Fruit fly (Drosophila melanogaster) whole organism, embryonic: Measurements from ENCODE around the gene CG13465.

Experiments used
- Awh ChIP-seq: fragments of 200-800 bp; sonication (Bioruptor generic); IDR thresholded peaks from 2 replicates; pipeline ENCODE4, ENCODE4 v1.3.6; 2022; ENCODE audit warnings: missing biosample characterization, missing genetic modification characterization
- B-H1 ChIP-seq: fragments of 200-800 bp; sonication (Bioruptor generic); IDR thresholded peaks from 3 replicates; pipeline ENCODE4 v1.3.6; 2022; ENCODE audit warnings: missing biosample characterization, missing genetic modification characterization
- BEAF-32 ChIP-seq: fragments of 200-800 bp; sonication (Bioruptor generic); optimal IDR thresholded peaks from 3 replicates; lab custom pipeline; 2017; ENCODE audit warnings: missing biosample characterization, missing genetic modification characterization, mild to moderate bottlenecking, moderate library complexity, missing genetic modification reagents
- CG1024 ChIP-seq: fragments of 200-800 bp; sonication (Bioruptor generic); IDR thresholded peaks from 2 replicates; pipeline ENCODE4 v1.3.6; 2022; ENCODE audit warnings: missing biosample characterization, missing genetic modification characterization
- CG10274 ChIP-seq: fragments of 200-800 bp; sonication (Bioruptor generic); optimal IDR thresholded peaks from 3 replicates; lab custom pipeline; 2017; ENCODE audit warnings: missing biosample characterization, mild to moderate bottlenecking, missing genetic modification characterization
- CG10321 ChIP-seq: fragments of 200-800 bp; sonication (Bioruptor generic); IDR thresholded peaks from 2 replicates; pipeline ENCODE4 v1.3.6; 2022; ENCODE audit warnings: missing biosample characterization, missing genetic modification characterization
- CG11247 ChIP-seq: fragments of 200-800 bp; sonication (Bioruptor generic); IDR thresholded peaks from 2 replicates; pipeline ENCODE4 v1.3.6; 2022; ENCODE audit warnings: missing biosample characterization, missing genetic modification characterization
- CG11695 ChIP-seq: fragments of 200-800 bp; sonication (Bioruptor generic); IDR thresholded peaks from 3 replicates; pipeline ENCODE4 v1.3.6; 2022; ENCODE audit warnings: missing biosample characterization, missing genetic modification characterization
- CG12659 ChIP-seq: fragments of 200-800 bp; sonication (Bioruptor generic); optimal IDR thresholded peaks from 3 replicates; lab custom pipeline; 2017; ENCODE audit warnings: mild to moderate bottlenecking, missing biosample characterization, missing genetic modification reagents, missing genetic modification characterization
- CG13894 ChIP-seq: fragments of 200-800 bp; sonication (Bioruptor generic); optimal IDR thresholded peaks from 3 replicates; lab custom pipeline; 2018; ENCODE audit warnings: missing biosample characterization, mild to moderate bottlenecking, missing genetic modification characterization, moderate library complexity
- CG17359 ChIP-seq: fragments of 200-800 bp; sonication (Bioruptor generic); optimal IDR thresholded peaks from 3 replicates; lab custom pipeline; 2018; ENCODE audit warnings: missing biosample characterization, mild to moderate bottlenecking, missing genetic modification characterization, moderate library complexity
- CG17361 ChIP-seq: fragments of 200-800 bp; sonication (Bioruptor generic); IDR thresholded peaks from 3 replicates; pipeline ENCODE4 v1.3.6; 2022; ENCODE audit warnings: missing biosample characterization, missing genetic modification characterization
- CG17568 ChIP-seq: fragments of 200-800 bp; sonication (Bioruptor generic); optimal IDR thresholded peaks from 2 replicates; lab custom pipeline; 2018; ENCODE audit warnings: missing biosample characterization, mild to moderate bottlenecking, missing genetic modification characterization, moderate library complexity
- CG17612 ChIP-seq: fragments of 200-800 bp; sonication (Bioruptor generic); IDR thresholded peaks from 2 replicates; pipeline ENCODE4 v1.3.6; 2022; ENCODE audit warnings: missing biosample characterization, missing genetic modification characterization
- CG2712 ChIP-seq: fragments of 200-800 bp; optimal IDR thresholded peaks from 3 replicates; lab custom pipeline; 2019; ENCODE audit warnings: missing biosample characterization, mild to moderate bottlenecking, missing genetic modification characterization, moderate library complexity
- CG5245 ChIP-seq: fragments of 200-800 bp; sonication (Bioruptor generic); optimal IDR thresholded peaks from 3 replicates; lab custom pipeline; 2016; ENCODE audit warnings: missing biosample characterization, missing genetic modification characterization
- CG6175 ChIP-seq: fragments of 200-800 bp; sonication (Bioruptor generic); IDR thresholded peaks from 3 replicates; pipeline ENCODE4 v1.3.6; 2022; ENCODE audit warnings: missing biosample characterization, missing genetic modification characterization
- CG7987 ChIP-seq: fragments of 200-800 bp; sonication (Bioruptor generic); optimal IDR thresholded peaks from 2 replicates; lab custom pipeline; 2018; ENCODE audit warnings: missing biosample characterization, mild to moderate bottlenecking, missing genetic modification characterization, moderate library complexity
- CG8765 ChIP-seq: fragments of 200-800 bp; sonication (Bioruptor generic); IDR thresholded peaks from 2 replicates; pipeline ENCODE4 v1.3.6; 2022; ENCODE audit warnings: missing biosample characterization, missing genetic modification characterization
- CG9609 ChIP-seq: fragments of 200-800 bp; sonication (Bioruptor generic); optimal IDR thresholded peaks from 3 replicates; lab custom pipeline; 2016; ENCODE audit warnings: missing biosample characterization, missing genetic modification characterization
- D ChIP-seq, 2 experiments: fragments of 200-800 bp in 1 of 2; fragments of >200 bp in 1 of 2; sonication (Bioruptor generic) in 1 of 2; optimal IDR thresholded peaks; 2 replicates in 1 of 2; 3 replicates in 1 of 2; lab custom pipeline; 2017; ENCODE audit warnings: mild to moderate bottlenecking in 1 of 2, missing biosample characterization in 1 of 2, missing genetic modification characterization in 1 of 2, missing genetic modification reagents in 1 of 2
- GATAe ChIP-seq: fragments of 200-800 bp; sonication (Bioruptor generic); conservative IDR thresholded peaks from 2 replicates; pipeline ENCODE4 v1.3.6; 2022; ENCODE audit warnings: missing biosample characterization, missing genetic modification characterization
- Gug ChIP-seq: fragments of 200-800 bp; sonication (Bioruptor generic); IDR thresholded peaks from 4 replicates; pipeline ENCODE4 v1.3.6; 2022; ENCODE audit warnings: missing biosample characterization, missing genetic modification characterization
- HLH54F ChIP-seq: fragments of 200-800 bp; sonication (Bioruptor generic); optimal IDR thresholded peaks from 3 replicates; lab custom pipeline; 2016; ENCODE audit warnings: missing biosample characterization, missing genetic modification characterization
- Hr3 ChIP-seq: fragments of 200-800 bp; sonication (Bioruptor generic); optimal IDR thresholded peaks from 3 replicates; lab custom pipeline; 2016; ENCODE audit warnings: missing biosample characterization, missing genetic modification characterization
- Hr78 ChIP-seq, 2 experiments: fragments of 200-800 bp in 1 of 2; fragments of >200 bp in 1 of 2; sonication (Bioruptor generic) in 1 of 2; optimal IDR thresholded peaks; 2 replicates each; lab custom pipeline; 2017 to 2019; ENCODE audit warnings: missing biosample characterization in 2 of 2, missing genetic modification characterization in 2 of 2, mild to moderate bottlenecking in 1 of 2, moderate library complexity in 1 of 2
- MESR4 ChIP-seq: fragments of 200-800 bp; sonication (Bioruptor generic); optimal IDR thresholded peaks from 2 replicates; lab custom pipeline; 2018; ENCODE audit warnings: missing biosample characterization, mild to moderate bottlenecking, missing genetic modification characterization, moderate library complexity
- Max ChIP-seq: fragments of 200-800 bp; sonication (Bioruptor generic); optimal IDR thresholded peaks from 2 replicates; lab custom pipeline; 2016; ENCODE audit warnings: missing biosample characterization, mild to moderate bottlenecking, missing genetic modification characterization
- Nf-YB ChIP-seq: fragments of 200-800 bp; sonication (Bioruptor generic); optimal IDR thresholded peaks from 3 replicates; lab custom pipeline; 2019; ENCODE audit warnings: missing biosample characterization, mild to moderate bottlenecking, missing genetic modification characterization, moderate library complexity
- Sry-δ ChIP-seq: fragments of 200-800 bp; sonication (Bioruptor generic); optimal IDR thresholded peaks from 2 replicates; lab custom pipeline; 2016; ENCODE audit warnings: missing biosample characterization, missing genetic modification characterization
- Taf1 ChIP-seq: fragments of 200-800 bp; sonication (Bioruptor generic); IDR thresholded peaks from 2 replicates; pipeline ENCODE4 v1.3.6; 2022; ENCODE audit warnings: missing biosample characterization, missing genetic modification characterization
- Tbp ChIP-seq: fragments of >200 bp; optimal IDR thresholded peaks from 2 replicates; lab custom pipeline; 2018; ENCODE audit warnings: missing biosample characterization, missing genetic modification characterization
- Xbp1 ChIP-seq: fragments of 200-800 bp; sonication (Bioruptor generic); optimal IDR thresholded peaks from 3 replicates; lab custom pipeline; 2016; ENCODE audit warnings: missing biosample characterization, mild to moderate bottlenecking, missing genetic modification characterization
- ac ChIP-seq: fragments of 200-800 bp; sonication (Bioruptor generic); optimal IDR thresholded peaks from 3 replicates; lab custom pipeline; 2017; ENCODE audit warnings: missing biosample characterization, mild to moderate bottlenecking, missing genetic modification characterization
- aop ChIP-seq: fragments of 200-800 bp; sonication (Bioruptor generic); IDR thresholded peaks from 2 replicates; pipeline ENCODE4 v1.3.6; 2022; ENCODE audit warnings: missing biosample characterization, missing genetic modification characterization
- bab2 ChIP-seq: fragments of 200-800 bp; sonication (Bioruptor generic); optimal IDR thresholded peaks from 2 replicates; lab custom pipeline; 2016; ENCODE audit warnings: missing biosample characterization, missing genetic modification characterization
- chm ChIP-seq: fragments of 200-800 bp; sonication (Bioruptor generic); IDR thresholded peaks from 2 replicates; pipeline ENCODE4 v1.3.6; 2022; ENCODE audit warnings: missing biosample characterization, missing genetic modification characterization
- dimm ChIP-seq: fragments of 200-800 bp; sonication (Bioruptor generic); IDR thresholded peaks from 2 replicates; pipeline ENCODE4 v1.3.6; 2022; ENCODE audit warnings: missing biosample characterization, missing genetic modification characterization
- eyg ChIP-seq: fragments of 200-800 bp; sonication (Bioruptor generic); optimal IDR thresholded peaks from 3 replicates; lab custom pipeline; 2016; ENCODE audit warnings: missing biosample characterization, missing genetic modification characterization
- ftz-f1 ChIP-seq: fragments of 200-800 bp; sonication (Bioruptor generic); optimal IDR thresholded peaks from 2 replicates; lab custom pipeline; 2016; ENCODE audit warnings: missing biosample characterization, missing genetic modification characterization
- gem ChIP-seq: fragments of 200-800 bp; sonication (Bioruptor generic); optimal IDR thresholded peaks from 2 replicates; lab custom pipeline; 2019; ENCODE audit warnings: missing biosample characterization, mild to moderate bottlenecking, missing genetic modification characterization, moderate library complexity
- ken ChIP-seq: fragments of 200-800 bp; sonication (Bioruptor generic); IDR thresholded peaks from 3 replicates; pipeline ENCODE4 v1.3.6; 2022; ENCODE audit warnings: missing biosample characterization, missing genetic modification characterization
- lov ChIP-seq, 2 experiments: fragments of 200-800 bp in 1 of 2; fragments of >200 bp in 1 of 2; sonication (Bioruptor generic) in 1 of 2; IDR thresholded peaks in 1 of 2; optimal IDR thresholded peaks in 1 of 2; 2 replicates in 1 of 2; 3 replicates in 1 of 2; pipeline versions ENCODE4 v1.3.6 to Lab custom; 2017 to 2022; ENCODE audit warnings: missing biosample characterization in 1 of 2, missing genetic modification characterization in 1 of 2
- maf-S ChIP-seq: fragments of 200-800 bp; sonication (Bioruptor generic); optimal IDR thresholded peaks from 2 replicates; lab custom pipeline; 2016; ENCODE audit warnings: missing biosample characterization, missing genetic modification characterization
- pros ChIP-seq: fragments of 200-800 bp; sonication (Bioruptor generic); optimal IDR thresholded peaks from 3 replicates; lab custom pipeline; 2019; ENCODE audit warnings: missing biosample characterization, mild to moderate bottlenecking, missing genetic modification characterization, moderate library complexity
- sens ChIP-seq: fragments of 200-800 bp; sonication (Bioruptor generic); peaks from one replicate; lab custom pipeline; 2016; ENCODE audit warnings: missing biosample characterization, missing genetic modification characterization
- slbo ChIP-seq: fragments of 200-800 bp; sonication (Bioruptor generic); IDR thresholded peaks from 2 replicates; pipeline ENCODE4 v1.3.6; 2022; ENCODE audit warnings: missing biosample characterization, missing genetic modification characterization
- sob ChIP-seq: fragments of 200-800 bp; sonication (Bioruptor generic); IDR thresholded peaks from 2 replicates; pipeline ENCODE4 v1.3.6; 2022; ENCODE audit warnings: missing biosample characterization, missing genetic modification characterization
- sr ChIP-seq: fragments of 200-800 bp; sonication (Bioruptor generic); IDR thresholded peaks from 3 replicates; pipeline ENCODE4 v1.3.6; 2022; ENCODE audit warnings: missing biosample characterization, missing genetic modification characterization
- tap ChIP-seq: fragments of 200-800 bp; optimal IDR thresholded peaks from 3 replicates; lab custom pipeline; 2019; ENCODE audit warnings: missing biosample characterization, mild to moderate bottlenecking, missing genetic modification characterization, moderate library complexity
- yki ChIP-seq: fragments of >200 bp; optimal IDR thresholded peaks from 3 replicates; lab custom pipeline; 2018

CG13465 gene

dm6 chr3L:14982675-14983084, 38.5 kb upstream of the CG13465 start, which contains the start of gene CG5114 (continued):
- TF ChIP-seq sens (GFP tag; lab: Kevin White, UChicago) (peak; percentile 90), MESR4 (GFP tag; lab: Kevin White, UChicago) (peak; percentile 88), B-H1 (GFP tag; lab: Robert Waterston, UW) (no peak), lov (optimal IDR thresholded peaks at IDR 0.05; lab: Kevin White, UChicago) (no peak), lov (GFP tag; IDR thresholded peaks at IDR 0.05; lab: Robert Waterston, UW) (no peak), slbo (GFP tag; lab: Robert Waterston, UW) (peak; percentile 50; the same call in 1 of the 2 replicates), CG2712 (tag; lab: Kevin White, UChicago) (peak; percentile 54), CG17568 (GFP tag; lab: Kevin White, UChicago) (no peak), Max (GFP tag; lab: Kevin White, UChicago) (peak; percentile 96), ac (no peak), CG13894 (tag; lab: Kevin White, UChicago) (peak; percentile 65), CG10274 (no peak), CG9609 (GFP tag; lab: Kevin White, UChicago) (peak; percentile 41), CG11695 (no peak; the same call in 2 of the 3 replicates), pros (GFP tag; lab: Kevin White, UChicago) (no peak), sr (no peak), chm (GFP tag; lab: Robert Waterston, UW) (no peak), Hr78 (GFP tag; optimal IDR thresholded peaks at IDR 0.05; lab: Kevin White, UChicago) (no peak), GATAe (GFP tag; lab: Robert Waterston, UW) (no peak), dimm (GFP tag; lab: Robert Waterston, UW) (no peak), bab2 (GFP tag; lab: Kevin White, UChicago) (peak; percentile 15), Gug (GFP tag; lab: Robert Waterston, UW) (no peak), BEAF-32 (GFP tag; lab: Kevin White, UChicago) (peak; percentile 93), CG1024 (GFP tag; lab: Robert Waterston, UW) (no peak), CG6175 (GFP tag; lab: Robert Waterston, UW) (no peak), CG12659 (peak; percentile 63), sob (GFP tag; lab: Robert Waterston, UW) (peak; percentile 63; the same call in 1 of the 2 replicates), Taf1 (GFP tag; lab: Robert Waterston, UW) (no peak), aop (GFP tag; lab: Robert Waterston, UW) (no peak), Xbp1 (GFP tag; lab: Kevin White, UChicago) (peak; percentile 62), D (optimal IDR thresholded peaks at IDR 0.05; lab: Kevin White, UChicago) (peak; percentile 78), D (GFP tag; optimal IDR thresholded peaks at IDR 0.05; lab: Kevin White, UChicago) (no peak), ken (GFP tag; lab: Robert Waterston, UW) (0 out of 3 replicates have a peak, but pooled peaks have one; percentile 39), CG10321 (no peak), CG5245 (GFP tag; lab: Kevin White, UChicago) (no peak), CG11247 (peak; percentile 42), Awh (GFP tag; lab: Robert Waterston, UW) (no peak), maf-S (peak; percentile 25), CG17359 (peak; percentile 14), HLH54F (GFP tag; lab: Kevin White, UChicago) (peak; percentile 36), Tbp (GFP tag; lab: Kevin White, UChicago) (no peak), CG17612 (GFP tag; lab: Robert Waterston, UW) (no peak), CG17361 (GFP tag; lab: Robert Waterston, UW) (peak; percentile 28; the same call in 1 of the 3 replicates), yki (lab: Kevin White, UChicago) (no peak), ftz-f1 (GFP tag; lab: Kevin White, UChicago) (peak; percentile 46), Nf-YB (no peak), Sry-δ (peak; percentile 88), CG7987 (peak; percentile 69), eyg (peak; percentile 19), CG8765 (GFP tag; lab: Robert Waterston, UW) (no peak), tap (no peak), Hr3 (no peak), gem (tag; lab: Kevin White, UChicago) (peak; percentile 29)
